Worm (Caenorhabditis elegans) whole organism, early embryonic: ENCODE measurements around the gene C24D10.6.

ENCODE experiments used
- B0310.2 ChIP-seq: sonication (generic microtip); optimal IDR thresholded peaks from 2 replicates; lab custom pipeline; 2016; ENCODE audit warnings: mild to moderate bottlenecking, missing genetic modification characterization, missing compliant biosample characterization
- F13C5.2 ChIP-seq: sonication (generic microtip); optimal IDR thresholded peaks from 2 replicates; lab custom pipeline; 2017; ENCODE audit warnings: mild to moderate bottlenecking, missing genetic modification characterization, inconsistent platforms, missing compliant biosample characterization
- ama-1 ChIP-seq: fragments of 150-350 bp; optimal IDR thresholded peaks from 2 replicates; lab custom pipeline; 2014
- ceh-13 ChIP-seq: fragments of 200-800 bp; sonication (Bioruptor generic); optimal IDR thresholded peaks from 2 replicates; lab custom pipeline; 2018; ENCODE audit warnings: mild to moderate bottlenecking, missing genetic modification characterization, missing compliant biosample characterization
- ceh-36 ChIP-seq: sonication (generic microtip); optimal IDR thresholded peaks from 2 replicates; lab custom pipeline; 2016; ENCODE audit warnings: missing genetic modification characterization, inconsistent platforms, missing compliant biosample characterization
- ets-7 ChIP-seq: sonication (generic microtip); optimal IDR thresholded peaks from 2 replicates; lab custom pipeline; 2016; ENCODE audit warnings: missing genotype, missing genetic modification characterization, missing compliant biosample characterization
- flt-1 ChIP-seq: fragments of 200-800 bp; sonication (Bioruptor generic); IDR thresholded peaks from 2 replicates; pipeline ENCODE4 v1.3.6; 2022; ENCODE audit warnings: missing genetic modification characterization, missing compliant biosample characterization
- hmbx-1 ChIP-seq: sonication (generic microtip); optimal IDR thresholded peaks from 2 replicates; lab custom pipeline; 2016; ENCODE audit warnings: mild to moderate bottlenecking, missing genetic modification characterization, missing compliant biosample characterization
- hmg-4 ChIP-seq: fragments of 200-800 bp; sonication (Bioruptor generic); optimal IDR thresholded peaks from 2 replicates; lab custom pipeline; 2018; ENCODE audit warnings: mild to moderate bottlenecking, missing genetic modification characterization, missing compliant biosample characterization
- hnd-1 ChIP-seq: sonication (generic microtip); optimal IDR thresholded peaks from 2 replicates; lab custom pipeline; 2016; ENCODE audit warnings: missing genetic modification characterization, missing compliant biosample characterization
- pes-1 ChIP-seq: fragments of 200-800 bp; sonication (Bioruptor generic); IDR thresholded peaks from 2 replicates; pipeline ENCODE4 v1.3.6; 2022; ENCODE audit warnings: missing genetic modification reagents, missing genetic modification characterization, missing compliant biosample characterization
- scrt-1 ChIP-seq: fragments of 200-800 bp; sonication (Bioruptor generic); IDR thresholded peaks from 2 replicates; pipeline ENCODE4 v1.3.6; 2022; ENCODE audit warnings: missing genetic modification characterization, missing compliant biosample characterization
- tbx-11 ChIP-seq: fragments of 200-800 bp; sonication (Bioruptor generic); IDR thresholded peaks from 2 replicates; pipeline ENCODE4 v1.3.6; 2022; ENCODE audit warnings: missing genetic modification characterization, missing compliant biosample characterization
- tbx-37 ChIP-seq: fragments of 200-800 bp; sonication (Bioruptor generic); conservative IDR thresholded peaks from 2 replicates; pipeline ENCODE4 v1.3.6; 2022; ENCODE audit warnings: missing genetic modification reagents, missing genetic modification characterization, missing compliant biosample characterization

ce11 chrIV:5173032-5173431 lies 13.0 kb upstream of the C24D10.6 start, which contains the start of gene lam-1:
- TF ChIP-seq ets-7 (tag; lab: Kevin White, UChicago): no peak
- no peak for TF ChIP-seq pes-1 (GFP tag; lab: Robert Waterston, UW)
- no peak for TF ChIP-seq ceh-13 (GFP tag; lab: Kevin White, UChicago)
- no peak for TF ChIP-seq ama-1 (lab: Kevin White, UChicago)
- no peak for TF ChIP-seq B0310.2 (tag; lab: Kevin White, UChicago)
- no peak for TF ChIP-seq scrt-1 (GFP tag; lab: Robert Waterston, UW)
- no peak for TF ChIP-seq tbx-37 (GFP tag; lab: Robert Waterston, UW)
- TF ChIP-seq ceh-36: no peak
- no peak for TF ChIP-seq hmg-4 (GFP tag; lab: Kevin White, UChicago)
- no peak for TF ChIP-seq hmbx-1
- no peak for TF ChIP-seq flt-1 (GFP tag; lab: Robert Waterston, UW)
- no peak for TF ChIP-seq F13C5.2 (tag; lab: Kevin White, UChicago)
- no peak for TF ChIP-seq tbx-11 (GFP tag; lab: Robert Waterston, UW)
- TF ChIP-seq hnd-1 (tag; lab: Kevin White, UChicago): no peak
